Worm (Caenorhabditis elegans): ENCODE measurements around the gene amt-2.

DNA sequence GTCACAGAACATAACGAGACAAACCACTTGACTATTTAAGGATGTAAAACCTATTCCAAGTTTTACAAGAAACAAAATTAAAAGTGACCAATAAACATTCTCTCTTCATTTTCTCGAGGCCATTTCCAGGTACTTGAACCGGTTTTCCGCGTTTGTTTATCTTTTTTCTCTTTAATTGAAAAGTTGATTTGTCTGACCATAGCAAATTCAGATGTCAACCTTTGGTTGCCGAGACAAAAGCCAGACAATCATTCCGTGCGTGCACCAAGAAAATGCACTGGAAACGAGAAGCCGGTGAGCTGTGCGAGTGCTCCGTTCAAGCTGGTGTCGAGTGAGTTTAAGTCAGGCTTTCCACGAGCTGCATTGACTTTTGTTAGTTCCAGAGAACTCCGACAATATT, 39.9 kb downstream of the amt-2 start:
- TF ChIP-seq ama-1 (optimal IDR thresholded peaks at IDR 0.05), result no peak
- TF ChIP-seq ets-7 (tag; optimal IDR thresholded peaks at IDR 0.05), result no peak
- no peak for TF ChIP-seq sea-1 (GFP tag; conservative IDR thresholded peaks at IDR 0.05)
- TF ChIP-seq scrt-1 (GFP tag; IDR thresholded peaks at IDR 0.05), result no peak
- TF ChIP-seq tbx-11 (GFP tag; IDR thresholded peaks at IDR 0.05), result no peak
- TF ChIP-seq aly-1 (tag; optimal IDR thresholded peaks at IDR 0.05), result no peak
- TF ChIP-seq tbx-37 (GFP tag; conservative IDR thresholded peaks at IDR 0.05), result no peak
- TF ChIP-seq B0310.2 (tag; optimal IDR thresholded peaks at IDR 0.05), result no peak

Measured in whole organism, early embryonic.